Worm (Caenorhabditis elegans): Measurements from ENCODE around the gene pxl-1.

Gene pxl-1

DNA sequence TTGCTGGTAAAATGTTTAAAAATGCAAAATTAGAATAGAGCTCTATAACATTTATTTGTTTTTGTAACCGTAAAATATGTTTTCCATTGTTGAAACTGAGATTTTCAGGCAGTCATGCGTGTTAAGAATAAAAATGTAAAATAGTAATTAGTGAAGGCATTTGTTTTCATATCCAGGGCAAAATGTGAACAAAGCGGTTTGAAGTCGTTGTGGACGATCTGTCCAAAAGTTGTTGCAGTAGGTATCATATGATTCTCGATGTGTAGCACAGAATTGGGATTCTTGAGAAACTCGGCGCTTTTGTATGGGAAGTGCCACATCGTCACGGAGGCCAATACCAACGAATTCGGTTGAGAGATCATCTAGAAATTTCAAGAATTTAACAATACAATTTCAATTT is 13.5 kb downstream of the pxl-1 start:
- TF ChIP-seq crh-2 (tag; optimal IDR thresholded peaks at IDR 0.05) (no peak), aly-2 (tag; optimal IDR thresholded peaks at IDR 0.05) (no peak), elt-1 (tag; optimal IDR thresholded peaks at IDR 0.05) (no peak), sma-9 (GFP tag; optimal IDR thresholded peaks at IDR 0.05) (no peak), sma-9 (tag; optimal IDR thresholded peaks at IDR 0.05) (no peak), ama-1 (optimal IDR thresholded peaks at IDR 0.05) (no peak), sma-3 (GFP tag; optimal IDR thresholded peaks at IDR 0.05) (no peak), lin-39 (tag; optimal IDR thresholded peaks at IDR 0.05) (no peak), sem-4 (tag; optimal IDR thresholded peaks at IDR 0.05) (no peak)

DNA sequence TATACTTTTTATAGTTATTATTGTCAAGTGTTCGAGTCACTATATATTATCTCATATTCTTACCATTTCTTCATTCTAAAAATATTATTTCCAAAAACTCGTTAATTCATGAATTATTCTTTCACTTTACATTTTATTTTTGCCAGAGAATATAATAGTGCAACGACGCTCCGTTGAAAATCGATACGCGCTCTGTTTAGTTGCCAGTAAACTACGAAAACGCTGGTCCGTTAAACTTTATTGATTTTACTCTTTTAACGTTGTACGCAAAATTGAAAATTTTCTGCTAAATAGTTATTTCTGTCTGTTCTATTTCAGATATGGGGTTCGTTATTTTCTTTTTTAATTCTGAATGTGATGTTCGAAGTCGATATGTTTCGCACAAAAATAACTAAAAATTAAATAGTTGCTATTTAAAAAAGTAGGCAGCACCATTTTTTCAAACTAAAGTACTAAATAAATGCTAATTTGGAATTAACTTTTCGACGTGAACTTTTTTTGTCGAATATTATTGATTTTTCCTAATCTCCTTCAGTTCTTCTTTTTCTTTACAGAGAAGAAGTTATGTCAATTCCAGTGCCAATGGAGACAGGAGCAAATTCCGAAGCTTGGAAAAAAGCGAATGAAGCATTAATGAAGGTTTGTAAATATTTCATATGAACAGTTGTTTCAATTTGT is 16.4 kb downstream of the pxl-1 start, which contains the start of gene hpo-10:
Gene hpo-10, plus strand, starts transcription at position 199 of the 678 bp plus-strand sequence.
- TF ChIP-seq nhr-237 (tag; optimal IDR thresholded peaks at IDR 0.05): no peak
- no peak for TF ChIP-seq ama-1 (optimal IDR thresholded peaks at IDR 0.05)
- no peak for TF ChIP-seq nhr-23 (tag; optimal IDR thresholded peaks at IDR 0.05)
- no peak for TF ChIP-seq unc-39 (tag; optimal IDR thresholded peaks at IDR 0.05)
- no peak for TF ChIP-seq R02D3.7 (tag; optimal IDR thresholded peaks at IDR 0.05)
- peak; percentile 41 for TF ChIP-seq lin-13 (GFP tag; optimal IDR thresholded peaks at IDR 0.05)
- TF ChIP-seq blmp-1 (tag; optimal IDR thresholded peaks at IDR 0.05; ENCODE audit: insufficient read depth): no peak
- no peak for TF ChIP-seq ZK546.5 (tag; optimal IDR thresholded peaks at IDR 0.05)
- TF ChIP-seq snpc-4 (tag; optimal IDR thresholded peaks at IDR 0.05): no peak
- peak; percentile 55 for TF ChIP-seq unc-55 (GFP tag; optimal IDR thresholded peaks at IDR 0.05)
- peak; percentile 52 for TF ChIP-seq crh-2 (tag; optimal IDR thresholded peaks at IDR 0.05)
- TF ChIP-seq ztf-4 (tag; optimal IDR thresholded peaks at IDR 0.05): no peak
- TF ChIP-seq unc-62 (GFP tag; optimal IDR thresholded peaks at IDR 0.05): no peak
- TF ChIP-seq nhr-25 (tag; optimal IDR thresholded peaks at IDR 0.05): peak; percentile 17
- no peak for TF ChIP-seq egl-27 (tag; optimal IDR thresholded peaks at IDR 0.05)
- TF ChIP-seq ceh-16 (tag; optimal IDR thresholded peaks at IDR 0.05): no peak
- TF ChIP-seq ztf-1 (GFP tag; conservative IDR thresholded peaks at IDR 0.05): no peak
- TF ChIP-seq zag-1 (tag; optimal IDR thresholded peaks at IDR 0.05): no peak
- no peak for TF ChIP-seq dmd-4 (tag; optimal IDR thresholded peaks at IDR 0.05)
- no peak for TF ChIP-seq nhr-6 (tag; optimal IDR thresholded peaks at IDR 0.05)
- no peak for TF ChIP-seq lin-39 (tag; optimal IDR thresholded peaks at IDR 0.05)
- TF ChIP-seq C34F6.9 (tag; optimal IDR thresholded peaks at IDR 0.05): peak; percentile 56
- peak; percentile 9 to 57 for TF ChIP-seq lsy-2 (tag; optimal IDR thresholded peaks at IDR 0.05)
- no peak for TF ChIP-seq peb-1 (tag; optimal IDR thresholded peaks at IDR 0.05)
- TF ChIP-seq elt-1 (tag; optimal IDR thresholded peaks at IDR 0.05): no peak
- peak; percentile 1 for TF ChIP-seq gmeb-1 (tag; optimal IDR thresholded peaks at IDR 0.05)
- TF ChIP-seq ztf-11 (tag; optimal IDR thresholded peaks at IDR 0.05): no peak
- TF ChIP-seq sma-3 (GFP tag; optimal IDR thresholded peaks at IDR 0.05): no peak
- no peak for TF ChIP-seq skn-1 (tag; optimal IDR thresholded peaks at IDR 0.05)

ce11 chrIII:5878215-5878614 is 17.6 kb downstream of the pxl-1 start, which contains the start of the genes mig-21 and F01F1.2:
Gene mig-21 (minus strand): TSS chrIII:5878380.
Gene F01F1.2 (plus strand): TSS chrIII:5878554.
- TF ChIP-seq C34F6.9 (tag; optimal IDR thresholded peaks at IDR 0.05) (peak; percentile 18), lsy-2 (tag; optimal IDR thresholded peaks at IDR 0.05) (peak in 1 of 2 experiments; percentile 76), aly-2 (tag; optimal IDR thresholded peaks at IDR 0.05) (no peak), blmp-1 (tag; optimal IDR thresholded peaks at IDR 0.05; ENCODE audit: insufficient read depth) (peak; percentile 52), nhr-25 (tag; optimal IDR thresholded peaks at IDR 0.05) (peak; percentile 8), unc-55 (GFP tag; optimal IDR thresholded peaks at IDR 0.05) (peak; percentile 15), crh-2 (tag; optimal IDR thresholded peaks at IDR 0.05) (no peak)

DNA sequence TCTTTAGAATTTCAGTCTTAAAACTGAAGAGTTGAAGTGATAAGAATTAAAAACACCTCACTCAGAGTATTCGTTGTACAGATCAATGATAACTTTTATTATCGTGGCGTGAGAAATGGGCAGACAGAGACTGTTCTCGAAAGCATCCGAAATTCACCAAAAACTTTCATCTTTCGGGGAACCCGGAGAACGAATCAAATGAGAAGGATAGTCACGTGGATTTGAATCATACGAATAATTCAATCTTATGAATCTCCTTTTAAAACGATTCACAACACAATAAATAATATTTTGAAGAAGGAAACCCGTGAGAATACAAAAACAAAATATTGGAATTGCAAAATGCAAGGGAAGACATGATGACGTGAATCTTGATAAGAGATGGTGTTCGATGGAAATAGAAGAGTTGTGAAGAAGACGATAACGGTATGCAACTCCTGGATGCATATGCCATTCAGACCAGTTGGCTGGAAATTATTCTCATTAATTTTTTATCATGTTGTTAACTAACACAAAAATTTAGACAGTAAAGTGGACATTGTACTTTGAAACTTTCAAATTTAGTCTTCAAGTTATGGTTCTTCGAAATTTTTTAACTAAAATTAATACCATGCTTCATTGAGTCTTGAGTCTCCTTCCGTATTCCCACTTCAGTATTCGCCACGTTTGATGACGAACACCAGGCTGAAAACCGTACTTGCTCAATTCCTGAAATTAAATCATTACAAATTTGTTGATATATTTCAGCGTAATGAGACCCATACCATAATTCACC is 18.8 kb downstream of the pxl-1 start:
- TF ChIP-seq egl-27 (tag; optimal IDR thresholded peaks at IDR 0.05): no peak
- peak; percentile 42 for TF ChIP-seq crh-2 (tag; optimal IDR thresholded peaks at IDR 0.05)
- peak in 1 of 2 experiments; percentile 21 for TF ChIP-seq lsy-2 (tag; optimal IDR thresholded peaks at IDR 0.05)
- peak; percentile 52 for TF ChIP-seq nhr-21 (tag; optimal IDR thresholded peaks at IDR 0.05)
- TF ChIP-seq mdl-1 (tag; optimal IDR thresholded peaks at IDR 0.05): peak in 1 of 2 experiments; percentile 5
- TF ChIP-seq ztf-4 (tag; optimal IDR thresholded peaks at IDR 0.05): no peak
- peak; percentile 21 for TF ChIP-seq gmeb-1 (tag; optimal IDR thresholded peaks at IDR 0.05)
- TF ChIP-seq sma-3 (GFP tag; optimal IDR thresholded peaks at IDR 0.05): peak; percentile 35
